Fruit fly (Drosophila melanogaster) S2 (cell line): ENCODE results near the gene Sbat.

Source experiments
- CG8478 ChIP-seq: fragments of >200 bp; optimal IDR thresholded peaks from 2 replicates; lab custom pipeline; 2018
- CTCF ChIP-seq, 2 experiments: fragments of >200 bp; optimal IDR thresholded peaks; 2 replicates each; lab custom pipeline; 2018

dm6 chr2L:2909495-2909894 lies 31.4 kb downstream of the Sbat start:
- TF ChIP-seq CTCF (optimal IDR thresholded peaks at IDR 0.05; lab: Kevin White, UChicago) (no peak), CG8478 (lab: Kevin White, UChicago) (no peak)
